Fruit fly (Drosophila melanogaster) whole organism, wandering third instar larva: Measurements from ENCODE around the gene CG5399.

Source experiments
- Dfd ChIP-seq: fragments of >200 bp; optimal IDR thresholded peaks from 2 replicates; lab custom pipeline; 2017; ENCODE audit warnings: missing biosample characterization, missing genetic modification characterization
- GATAd ChIP-seq: sonication (Bioruptor generic); optimal IDR thresholded peaks from 2 replicates; lab custom pipeline; 2016; ENCODE audit warnings: missing biosample characterization, missing genetic modification characterization
- Hr83 ChIP-seq: fragments of 200-300 bp; sonication (Bioruptor generic); optimal IDR thresholded peaks from 2 replicates; lab custom pipeline; 2016; ENCODE audit warnings: missing biosample characterization, mild to moderate bottlenecking, missing genetic modification characterization, moderate library complexity; ENCODE audit not compliant: poor library complexity, severe bottlenecking
- Rel ChIP-seq, 2 experiments: fragments of 200-800 bp; sonication (Bioruptor generic) in 1 of 2; optimal IDR thresholded peaks; 2 replicates in 1 of 2; 3 replicates in 1 of 2; lab custom pipeline; 2016 to 2019; ENCODE audit warnings: mild to moderate bottlenecking in 2 of 2, missing biosample characterization in 2 of 2, missing genetic modification characterization in 2 of 2, moderate library complexity in 1 of 2
- Sp1 ChIP-seq: fragments of 200-800 bp; sonication (Bioruptor generic); optimal IDR thresholded peaks from 3 replicates; lab custom pipeline; 2019; ENCODE audit warnings: missing biosample characterization, mild to moderate bottlenecking, missing genetic modification characterization, moderate library complexity
- Vsx2 ChIP-seq: fragments of 200-300, 225-300 bp; sonication (Bioruptor generic); optimal IDR thresholded peaks from 2 replicates; lab custom pipeline; 2018; ENCODE audit warnings: missing biosample characterization, missing genetic modification characterization; ENCODE audit not compliant: partially characterized antibody
- dl ChIP-seq, 2 experiments: fragments of 175-275, 200-275 bp in 1 of 2; fragments of 200-275 bp in 1 of 2; sonication (Bioruptor generic); optimal IDR thresholded peaks; lab custom pipeline; 2018; ENCODE audit warnings: mild to moderate bottlenecking in 2 of 2, missing biosample characterization in 2 of 2, missing genetic modification characterization in 2 of 2, moderate library complexity in 2 of 2; ENCODE audit not compliant: partially characterized antibody in 2 of 2, insufficient read depth in 1 of 2
- dmrt93B ChIP-seq: fragments of 200-800 bp; sonication (Bioruptor generic); optimal IDR thresholded peaks from 2 replicates; lab custom pipeline; 2018; ENCODE audit warnings: missing biosample characterization, mild to moderate bottlenecking, missing genetic modification characterization
- dsf ChIP-seq: sonication (Bioruptor generic); optimal IDR thresholded peaks from 2 replicates; lab custom pipeline; 2016; ENCODE audit warnings: missing biosample characterization, missing genetic modification characterization, borderline replicate concordance
- lola ChIP-seq: fragments of >200 bp; optimal IDR thresholded peaks from 2 replicates; lab custom pipeline; 2017; ENCODE audit warnings: missing biosample characterization, missing genetic modification characterization
- psq ChIP-seq: fragments of 200-800 bp; sonication (Bioruptor generic); optimal IDR thresholded peaks from 3 replicates; lab custom pipeline; 2017; ENCODE audit warnings: missing biosample characterization, mild to moderate bottlenecking, missing genetic modification characterization, moderate library complexity

Gene CG5399

DNA sequence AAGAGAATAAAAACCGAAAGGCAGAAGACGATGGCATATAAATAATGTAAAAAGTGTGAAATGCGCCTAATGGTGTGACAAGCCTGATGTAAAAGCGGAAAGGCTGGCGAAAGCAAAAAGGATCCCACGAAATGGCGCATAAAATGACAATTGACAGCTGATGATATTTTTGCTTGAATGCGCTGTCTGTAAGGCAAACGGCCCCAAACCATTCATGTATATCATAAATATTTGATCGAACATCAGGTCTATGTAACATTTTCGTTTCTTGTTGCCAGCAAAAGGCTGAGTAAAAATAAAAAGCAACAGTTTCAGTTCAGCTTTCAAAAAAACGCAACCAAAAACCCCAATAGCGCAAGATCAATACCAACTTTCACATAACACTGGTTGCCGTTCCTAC is 49.3 kb downstream of the CG5399 start, which contains the start of gene CG4520:
Gene CG4520 (plus strand): TSS at position 301 of the 400 bp plus-strand sequence.
- TF ChIP-seq GATAd (GFP tag; lab: Kevin White, UChicago) (no peak), psq (GFP tag; lab: Kevin White, UChicago) (no peak), dsf (GFP tag; lab: Kevin White, UChicago) (no peak), Hr83 (GFP tag; lab: Kevin White, UChicago) (no peak), Vsx2 (GFP tag; lab: Kevin White, UChicago) (no peak), Sp1 (no peak), dl (GFP tag; optimal IDR thresholded peaks at IDR 0.05; lab: Kevin White, UChicago; ENCODE audit: insufficient read depth in 1 of 2, partially characterized antibody in 2 of 2) (no peak), Rel (GFP tag; optimal IDR thresholded peaks at IDR 0.05; lab: Kevin White, UChicago) (no peak), Rel (tag; optimal IDR thresholded peaks at IDR 0.05; lab: Kevin White, UChicago) (no peak), dmrt93B (no peak), Dfd (GFP tag; lab: Kevin White, UChicago) (no peak), lola (no peak)
